Worm (Caenorhabditis elegans) whole organism, L3 larva: ENCODE results near the gene nhr-155.

Source experiments
- R02D3.7 ChIP-seq: fragments of 150-350 bp; optimal IDR thresholded peaks from 2 replicates; lab custom pipeline; 2014; ENCODE audit warnings: missing biosample characterization, missing genetic modification characterization
- ZK546.5 ChIP-seq: sonication (generic microtip); optimal IDR thresholded peaks from 2 replicates; lab custom pipeline; 2017; ENCODE audit warnings: missing biosample characterization, missing genetic modification characterization
- ama-1 ChIP-seq: fragments of 150-350 bp; optimal IDR thresholded peaks from 2 replicates; lab custom pipeline; 2018
- ceh-16 ChIP-seq: sonication (generic microtip); optimal IDR thresholded peaks from 2 replicates; lab custom pipeline; 2017; ENCODE audit warnings: missing biosample characterization, missing genetic modification characterization
- ceh-28 ChIP-seq: fragments of 150-350 bp; optimal IDR thresholded peaks from 2 replicates; lab custom pipeline; 2014; ENCODE audit warnings: missing biosample characterization, missing genetic modification reagents, missing genetic modification characterization
- ceh-9 ChIP-seq: sonication (generic microtip); optimal IDR thresholded peaks from 2 replicates; lab custom pipeline; 2018; ENCODE audit warnings: missing biosample characterization, missing genetic modification characterization
- daf-12 ChIP-seq: fragments of 150-350 bp; optimal IDR thresholded peaks from 2 replicates; lab custom pipeline; 2014; ENCODE audit warnings: missing biosample characterization, missing genetic modification reagents, missing genetic modification characterization
- egl-27 ChIP-seq: sonication (generic microtip); optimal IDR thresholded peaks from 4 replicates; lab custom pipeline; 2017; ENCODE audit warnings: missing biosample characterization, missing genetic modification reagents, missing genetic modification characterization
- egl-5 ChIP-seq: fragments of 150-350 bp; optimal IDR thresholded peaks from 2 replicates; lab custom pipeline; 2017; ENCODE audit warnings: missing biosample characterization, missing genetic modification reagents, missing genetic modification characterization, inconsistent platforms
- elt-1 ChIP-seq: fragments of 150-350 bp; optimal IDR thresholded peaks from 2 replicates; lab custom pipeline; 2014; ENCODE audit warnings: missing biosample characterization, missing genetic modification characterization
- elt-2 ChIP-seq: sonication (generic microtip); optimal IDR thresholded peaks from 2 replicates; lab custom pipeline; 2016; ENCODE audit warnings: missing genetic modification reagents, mild to moderate bottlenecking, missing genetic modification characterization, missing compliant biosample characterization
- elt-3 ChIP-seq, 3 experiments: fragments of 150-350 bp in 1 of 3; sonication (generic microtip) in 2 of 3; optimal IDR thresholded peaks; 2 replicates in 2 of 3; 4 replicates in 1 of 3; lab custom pipeline; 2014 to 2017; ENCODE audit warnings: missing biosample characterization in 3 of 3, missing genetic modification characterization in 3 of 3
- eor-1 ChIP-seq, 2 experiments: fragments of 150-350 bp; optimal IDR thresholded peaks; 2 replicates each; lab custom pipeline; 2014 to 2018; ENCODE audit warnings: missing biosample characterization in 2 of 2, missing genetic modification characterization in 2 of 2
- jun-1 ChIP-seq: fragments of 150-350 bp; optimal IDR thresholded peaks from 2 replicates; lab custom pipeline; 2014; ENCODE audit warnings: missing biosample characterization, missing genetic modification reagents, missing genetic modification characterization
- lin-15B ChIP-seq: fragments of 150-350 bp; optimal IDR thresholded peaks from 2 replicates; lab custom pipeline; 2014; ENCODE audit warnings: missing biosample characterization, missing genetic modification characterization
- lin-39 ChIP-seq: fragments of 150-350 bp; optimal IDR thresholded peaks from 2 replicates; lab custom pipeline; 2018; ENCODE audit warnings: missing biosample characterization, missing genetic modification reagents, missing genetic modification characterization
- nfya-1 ChIP-seq: sonication (generic microtip); optimal IDR thresholded peaks from 2 replicates; lab custom pipeline; 2017; ENCODE audit warnings: missing genetic modification characterization, mild to moderate bottlenecking, missing compliant biosample characterization, antibody characterized with exemption, moderate library complexity; ENCODE audit not compliant: insufficient read depth
- nhr-12 ChIP-seq: fragments of 150-350 bp; optimal IDR thresholded peaks from 2 replicates; lab custom pipeline; 2014; ENCODE audit warnings: missing biosample characterization, missing genetic modification characterization
- nhr-23 ChIP-seq: fragments of 150-350 bp; optimal IDR thresholded peaks from 2 replicates; lab custom pipeline; 2014; ENCODE audit warnings: missing biosample characterization, missing genetic modification reagents, missing genetic modification characterization
- nhr-25 ChIP-seq: sonication (generic microtip); optimal IDR thresholded peaks from 2 replicates; lab custom pipeline; 2017; ENCODE audit warnings: missing biosample characterization, missing genetic modification characterization
- nhr-28 ChIP-seq: fragments of 150-350 bp; optimal IDR thresholded peaks from 2 replicates; lab custom pipeline; 2014; ENCODE audit warnings: missing biosample characterization, missing genetic modification characterization
- nhr-76 ChIP-seq: fragments of 150-350 bp; sonication (generic microtip); optimal IDR thresholded peaks from 5 replicates; lab custom pipeline; 2014; ENCODE audit warnings: missing biosample characterization, missing genetic modification characterization
- sea-2 ChIP-seq: fragments of 150-350 bp; sonication (generic microtip); optimal IDR thresholded peaks from 4 replicates; lab custom pipeline; 2014; ENCODE audit warnings: missing biosample characterization, missing genetic modification reagents, missing genetic modification characterization
- skn-1 ChIP-seq: fragments of 150-350 bp; optimal IDR thresholded peaks from 2 replicates; lab custom pipeline; 2014; ENCODE audit warnings: missing biosample characterization, missing genetic modification characterization
- tbx-2 ChIP-seq: sonication (generic microtip); optimal IDR thresholded peaks from 2 replicates; lab custom pipeline; 2016; ENCODE audit warnings: mild to moderate bottlenecking, missing genetic modification characterization, missing compliant biosample characterization
- unc-62 ChIP-seq: fragments of 150-350 bp; sonication (generic microtip); optimal IDR thresholded peaks from 4 replicates; lab custom pipeline; 2014; ENCODE audit warnings: missing biosample characterization, missing genetic modification reagents, missing genetic modification characterization
- zag-1 ChIP-seq: fragments of 150-350 bp; optimal IDR thresholded peaks from 2 replicates; lab custom pipeline; 2014; ENCODE audit warnings: missing biosample characterization, missing genetic modification characterization
- ztf-11 ChIP-seq: fragments of 150-350 bp; optimal IDR thresholded peaks from 2 replicates; lab custom pipeline; 2014; ENCODE audit warnings: missing biosample characterization, missing genetic modification characterization
- ztf-4 ChIP-seq: fragments of 150-350 bp; optimal IDR thresholded peaks from 2 replicates; lab custom pipeline; 2014; ENCODE audit warnings: missing biosample characterization, missing genetic modification characterization

Gene nhr-155

DNA sequence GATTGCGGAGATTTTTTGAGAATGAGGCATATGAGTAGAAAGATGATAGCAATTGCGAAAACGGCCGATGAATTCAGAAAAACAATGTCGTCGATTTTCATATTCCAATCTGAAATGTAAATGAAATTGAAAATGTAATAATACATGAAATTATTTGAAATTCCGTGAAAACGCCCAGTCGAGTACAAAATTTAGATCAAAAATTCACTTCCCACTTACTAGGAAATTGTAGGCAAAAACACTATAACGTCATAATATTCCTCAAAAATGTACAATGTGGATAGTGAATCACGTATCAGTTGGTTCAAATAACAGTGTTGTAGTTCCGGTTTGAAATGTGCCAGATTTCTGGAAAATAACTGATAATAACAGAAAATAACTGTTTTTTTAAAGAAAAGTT, 38.0 kb upstream of the nhr-155 start, which contains the start of gene str-256:
Gene str-256 (minus strand): TSS at position 101 of the 400 bp plus-strand sequence.
- no peak for TF ChIP-seq lin-39 (tag; lab: Kevin White, UChicago)
- TF ChIP-seq sea-2 (GFP tag; lab: Kevin White, UChicago) = no peak
- no peak for TF ChIP-seq tbx-2 (tag; lab: Kevin White, UChicago)
- TF ChIP-seq R02D3.7 = no peak
- no peak for TF ChIP-seq nhr-23 (tag; lab: Kevin White, UChicago)

DNA sequence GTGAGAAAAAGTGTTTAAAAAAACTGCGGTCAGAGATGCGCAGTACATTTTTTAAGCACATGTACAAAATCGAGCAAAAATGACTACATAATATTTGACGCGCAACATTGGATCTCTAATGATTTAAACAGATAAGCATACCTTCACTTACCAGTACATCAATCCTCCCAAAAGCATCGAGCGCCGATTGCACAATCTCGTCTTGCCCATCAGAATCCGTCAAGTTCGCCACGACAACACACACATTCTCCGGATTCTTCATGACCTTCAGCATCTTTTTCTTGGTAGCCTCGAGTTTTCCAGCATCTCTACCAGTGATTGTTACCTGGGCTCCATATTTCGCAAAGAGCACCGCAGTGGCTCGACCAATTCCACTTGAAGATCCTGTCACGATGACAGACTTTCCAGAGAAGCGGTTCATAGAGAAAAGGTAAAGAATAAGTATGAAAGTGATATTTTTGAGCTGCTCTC, 36.4 kb upstream of the nhr-155 start, which contains the start of gene T01G6.10:
Gene T01G6.10 (minus strand): TSS at position 421 of the 471 bp plus-strand sequence.
- TF ChIP-seq nhr-25 (no peak), ceh-9 (tag; lab: Kevin White, UChicago) (no peak), daf-12 (tag; lab: Kevin White, UChicago) (no peak), nhr-28 (no peak), eor-1 (tag; optimal IDR thresholded peaks at IDR 0.05; lab: Kevin White, UChicago) (no peak), nhr-12 (tag; lab: Kevin White, UChicago) (no peak), zag-1 (tag; lab: Kevin White, UChicago) (no peak), ceh-28 (tag; lab: Kevin White, UChicago) (no peak), ztf-4 (no peak), ceh-16 (tag; lab: Kevin White, UChicago) (no peak), nhr-23 (tag; lab: Kevin White, UChicago) (no peak)

- TF ChIP-seq skn-1 (tag; lab: Kevin White, UChicago) (no peak), jun-1 (tag; lab: Kevin White, UChicago) (no peak), zag-1 (tag; lab: Kevin White, UChicago) (no peak), egl-27 (tag; lab: Kevin White, UChicago) (no peak), lin-39 (tag; lab: Kevin White, UChicago) (no peak), nfya-1 (tag; lab: Kevin White, UChicago) (no peak), ama-1 (lab: Kevin White, UChicago) (no peak), ZK546.5 (tag; lab: Kevin White, UChicago) (no peak), eor-1 (tag; optimal IDR thresholded peaks at IDR 0.05; lab: Kevin White, UChicago) (no peak), ceh-16 (tag; lab: Kevin White, UChicago) (no peak), unc-62 (GFP tag; lab: Kevin White, UChicago) (no peak), ceh-28 (tag; lab: Kevin White, UChicago) (no peak), elt-3 (tag; optimal IDR thresholded peaks at IDR 0.05; lab: Kevin White, UChicago) (no peak), elt-1 (tag; lab: Kevin White, UChicago) (no peak), ceh-9 (tag; lab: Kevin White, UChicago) (no peak), nhr-76 (tag; lab: Kevin White, UChicago) (no peak), nhr-23 (tag; lab: Kevin White, UChicago) (no peak), nhr-25 (no peak), ztf-11 (tag; lab: Kevin White, UChicago) (no peak), daf-12 (tag; lab: Kevin White, UChicago) (no peak)
These were observed 35.5 kb upstream of the nhr-155 start, which contains the start of gene srlf-35 for ce11 chrV:503728-504127. Gene srlf-35, plus strand, starts transcription at chrV:504028.

DNA sequence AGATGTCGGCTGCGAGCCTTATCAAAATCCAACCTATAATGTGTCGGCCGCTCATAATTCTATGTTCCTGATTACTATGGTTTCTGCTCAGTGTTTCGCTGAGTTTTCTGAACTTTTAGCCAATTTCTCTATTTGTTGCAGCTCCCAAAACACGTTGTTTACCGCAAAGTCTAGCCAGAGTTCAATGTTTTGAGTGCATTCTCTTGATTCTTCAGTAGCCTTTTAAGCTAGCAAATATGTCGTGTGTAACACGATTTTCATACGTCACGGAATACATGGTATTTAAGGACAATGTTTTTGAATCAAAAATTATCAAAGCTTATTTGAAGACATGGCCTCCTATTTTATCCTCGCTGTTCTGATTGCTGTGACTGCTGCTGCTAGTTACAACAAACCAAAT, 34.1 kb upstream of the nhr-155 start, which contains the start of gene srlf-19:
Gene srlf-19 (plus strand): TSS at position 301 of the 400 bp plus-strand sequence.
- TF ChIP-seq eor-1 (tag; optimal IDR thresholded peaks at IDR 0.05; lab: Kevin White, UChicago) (no peak), daf-12 (tag; lab: Kevin White, UChicago) (no peak), ceh-9 (tag; lab: Kevin White, UChicago) (no peak), sea-2 (GFP tag; lab: Kevin White, UChicago) (no peak), jun-1 (tag; lab: Kevin White, UChicago) (no peak)
- TF ChIP-seq, all 47 proteins: peak for 0

DNA sequence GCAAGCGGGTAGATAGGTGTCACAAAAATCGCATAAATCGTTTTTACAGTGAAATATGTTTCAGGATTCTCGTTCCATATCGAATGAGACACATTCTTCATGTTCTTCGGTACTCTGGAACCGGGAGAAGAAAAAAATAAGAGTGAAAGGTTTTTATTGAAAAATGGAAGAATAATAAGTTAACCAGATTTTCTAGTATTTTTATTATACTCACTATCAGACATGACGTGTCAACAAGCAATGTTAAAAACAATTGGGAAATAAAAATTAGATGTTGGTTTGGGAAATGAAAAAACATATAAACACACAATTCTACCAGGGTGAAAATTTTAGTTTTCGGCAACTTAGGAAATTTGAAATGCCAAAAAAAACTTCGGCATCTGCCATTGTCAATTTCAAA, 26.8 kb upstream of the nhr-155 start, which contains the start of gene srh-37:
Gene srh-37 (minus strand): TSS at position 101 of the 400 bp plus-strand sequence.
- TF ChIP-seq elt-1 (tag; lab: Kevin White, UChicago) (no peak), nhr-12 (tag; lab: Kevin White, UChicago) (no peak), ceh-9 (tag; lab: Kevin White, UChicago) (no peak), jun-1 (tag; lab: Kevin White, UChicago) (no peak), sea-2 (GFP tag; lab: Kevin White, UChicago) (no peak), egl-5 (no peak), lin-15B (tag; lab: Kevin White, UChicago) (no peak), ztf-11 (tag; lab: Kevin White, UChicago) (no peak), tbx-2 (tag; lab: Kevin White, UChicago) (no peak)

DNA sequence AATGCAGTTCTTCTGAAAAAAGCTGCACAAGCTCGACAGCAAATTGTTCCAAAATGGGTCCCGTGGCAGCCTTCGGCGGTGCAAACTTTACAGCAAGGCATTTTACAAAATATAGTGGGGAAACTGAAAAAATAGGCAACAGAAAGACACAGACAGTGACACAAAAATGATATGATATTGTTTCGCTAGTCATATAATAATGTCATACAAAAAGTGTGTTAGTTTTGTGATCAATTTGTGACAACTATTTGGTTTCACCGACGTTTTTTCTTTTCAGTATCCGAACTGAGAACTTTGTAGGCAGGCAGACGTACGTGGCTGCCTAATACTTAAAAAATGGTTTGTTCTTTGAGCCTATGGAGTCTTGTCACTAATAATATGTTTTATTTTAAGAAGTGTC, 19.8 kb upstream of the nhr-155 start, which contains the start of gene nhr-210:
Gene nhr-210 (minus strand): TSS at position 101 of the 400 bp plus-strand sequence.
- TF ChIP-seq ama-1 (lab: Kevin White, UChicago) = no peak
- peak; percentile 13 for TF ChIP-seq elt-2 (tag; lab: Kevin White, UChicago)
